In genomic region chrX:17780295-17780694, dm6 we compare ENCODE assay signal across 3 fruit fly cellular contexts.
TF ChIP-seq lines count a peak whose summit lies in the region.

No protein-coding gene starts in this region.

- no peak for TF ChIP-seq CTCF in whole organism, embryonic (GFP tag; optimal IDR thresholded peaks at IDR 0.05; lab: Kevin White, UChicago)

TF ChIP-seq in whole organism, embryonic, 481 proteins besides CTCF, POLR2A, EP300 and RAD21 (continues in another document):
- peak; percentile 26; the same call in 1 of the 3 replicates for TF ChIP-seq zfh1 (GFP tag; IDR thresholded peaks at IDR 0.05; lab: Robert Waterston, UW)
- peak; percentile 47 for TF ChIP-seq CG33557 (GFP tag; optimal IDR thresholded peaks at IDR 0.05; lab: Kevin White, UChicago)
- peak; percentile 16 for TF ChIP-seq HHEX (GFP tag; optimal IDR thresholded peaks at IDR 0.05; lab: Kevin White, UChicago)
- peak; percentile 22 for TF ChIP-seq CG2875 (GFP tag; optimal IDR thresholded peaks at IDR 0.05; lab: Kevin White, UChicago)
- TF ChIP-seq Fer2 (tag; optimal IDR thresholded peaks at IDR 0.05; lab: Kevin White, UChicago): no peak
- TF ChIP-seq CG12071 (GFP tag; optimal IDR thresholded peaks at IDR 0.05; lab: Kevin White, UChicago): no peak
- TF ChIP-seq CG7556 (GFP tag; optimal IDR thresholded peaks at IDR 0.05; lab: Kevin White, UChicago): peak; percentile 37
- peak; percentile 71 for TF ChIP-seq CG10979 (tag; optimal IDR thresholded peaks at IDR 0.05; lab: Kevin White, UChicago)
- peak; percentile 58 for TF ChIP-seq CG17829 (tag; optimal IDR thresholded peaks at IDR 0.05; lab: Kevin White, UChicago)
- TF ChIP-seq gem (tag; optimal IDR thresholded peaks at IDR 0.05; lab: Kevin White, UChicago): peak; percentile 72
- TF ChIP-seq CG3726 (GFP tag; IDR thresholded peaks at IDR 0.05; lab: Robert Waterston, UW): no peak
- TF ChIP-seq trem (tag; optimal IDR thresholded peaks at IDR 0.05; lab: Kevin White, UChicago): peak; percentile 30
- TF ChIP-seq CG2712 (tag; optimal IDR thresholded peaks at IDR 0.05; lab: Kevin White, UChicago): peak; percentile 74
- peak; percentile 88 for TF ChIP-seq Ets65A (GFP tag; lab: Kevin White, UChicago)
- TF ChIP-seq sc (optimal IDR thresholded peaks at IDR 0.05; lab: Kevin White, UChicago): no peak
- TF ChIP-seq sc (GFP tag; optimal IDR thresholded peaks at IDR 0.05; lab: Kevin White, UChicago): peak; percentile 3
- TF ChIP-seq Med (GFP tag; lab: Kevin White, UChicago): peak; percentile 64
- TF ChIP-seq CG8924 (tag; optimal IDR thresholded peaks at IDR 0.05; lab: Kevin White, UChicago): peak; percentile 53
- 0 out of 2 replicates have a peak, but pooled peaks have one; percentile 18 for TF ChIP-seq CG4730 (GFP tag; IDR thresholded peaks at IDR 0.05; lab: Robert Waterston, UW)
- TF ChIP-seq CG16863 (GFP tag; optimal IDR thresholded peaks at IDR 0.05; lab: Kevin White, UChicago): peak; percentile 17
- no peak for TF ChIP-seq Meics (GFP tag; optimal IDR thresholded peaks at IDR 0.05; lab: Kevin White, UChicago)
- peak; percentile 95 for TF ChIP-seq CG10274 (GFP tag; optimal IDR thresholded peaks at IDR 0.05; lab: Kevin White, UChicago)
- 0 out of 3 replicates have a peak, but pooled peaks have one; percentile 13 for TF ChIP-seq CG7357 (GFP tag; IDR thresholded peaks at IDR 0.05; lab: Robert Waterston, UW)
- TF ChIP-seq CG3065 (GFP tag; optimal IDR thresholded peaks at IDR 0.05; lab: Kevin White, UChicago): no peak
- no peak for TF ChIP-seq CG15601 (tag; optimal IDR thresholded peaks at IDR 0.05; lab: Kevin White, UChicago)
- TF ChIP-seq CG12236 (GFP tag; optimal IDR thresholded peaks at IDR 0.05; lab: Kevin White, UChicago): peak; percentile 27
- peak; percentile 70 for TF ChIP-seq phol (tag; optimal IDR thresholded peaks at IDR 0.05; lab: Kevin White, UChicago)
- peak; percentile 11 for TF ChIP-seq CG1602 (GFP tag; optimal IDR thresholded peaks at IDR 0.05; lab: Kevin White, UChicago)
- peak; percentile 27 for TF ChIP-seq ATbp (GFP tag; optimal IDR thresholded peaks at IDR 0.05; lab: Kevin White, UChicago)
- no peak for TF ChIP-seq gsb (GFP tag; IDR thresholded peaks at IDR 0.05; lab: Robert Waterston, UW)
- TF ChIP-seq ap (GFP tag; IDR thresholded peaks at IDR 0.05; lab: Robert Waterston, UW): no peak

TF ChIP-seq in whole organism, prepupa, 60 proteins besides CTCF, POLR2A, EP300 and RAD21:
- peak; percentile 47 for TF ChIP-seq CG6808 (GFP tag; optimal IDR thresholded peaks at IDR 0.05; lab: Kevin White, UChicago)
- peak; percentile 33 for TF ChIP-seq dsx (GFP tag; optimal IDR thresholded peaks at IDR 0.05; lab: Kevin White, UChicago; ENCODE audit: poor library complexity, severe bottlenecking)
- no peak for TF ChIP-seq Blimp-1 (GFP tag; optimal IDR thresholded peaks at IDR 0.05; lab: Kevin White, UChicago)
- TF ChIP-seq OdsH (GFP tag; optimal IDR thresholded peaks at IDR 0.05; lab: Kevin White, UChicago): peak; percentile 45
- TF ChIP-seq CG3032 (tag; optimal IDR thresholded peaks at IDR 0.05; lab: Kevin White, UChicago): peak; percentile 49
- TF ChIP-seq Ets96B (tag; optimal IDR thresholded peaks at IDR 0.05; lab: Kevin White, UChicago): peak; percentile 45
- peak; percentile 64 for TF ChIP-seq Eip78C (GFP tag; lab: Kevin White, UChicago)
- TF ChIP-seq ss (GFP tag; optimal IDR thresholded peaks at IDR 0.05; lab: Kevin White, UChicago): peak in 1 of 2 experiments; percentile 25
- no peak for TF ChIP-seq spab (GFP tag; optimal IDR thresholded peaks at IDR 0.05; lab: Kevin White, UChicago)
- no peak for TF ChIP-seq CG7368 (GFP tag; optimal IDR thresholded peaks at IDR 0.05; lab: Kevin White, UChicago)
- TF ChIP-seq CG10669 (GFP tag; optimal IDR thresholded peaks at IDR 0.05; lab: Kevin White, UChicago): peak; percentile 51
TF ChIP-seq in whole organism, prepupa: peak in this region for 8.

TF ChIP-seq in whole organism, pupa, 21 proteins besides CTCF, POLR2A, EP300 and RAD21:
- no peak for TF ChIP-seq CG32121 (GFP tag; IDR thresholded peaks at IDR 0.05; lab: Robert Waterston, UW)
- TF ChIP-seq Snoo (tag; optimal IDR thresholded peaks at IDR 0.05; lab: Kevin White, UChicago): no peak
- TF ChIP-seq CG10348 (GFP tag; IDR thresholded peaks at IDR 0.05; lab: Robert Waterston, UW): no peak
- TF ChIP-seq CG34367 (tag; optimal IDR thresholded peaks at IDR 0.05; lab: Kevin White, UChicago): peak; percentile 2
- no peak for TF ChIP-seq CG12605 (GFP tag; IDR thresholded peaks at IDR 0.05; lab: Robert Waterston, UW)
- TF ChIP-seq CG14655 (GFP tag; optimal IDR thresholded peaks at IDR 0.05; lab: Kevin White, UChicago): no peak
- TF ChIP-seq CG13204 (GFP tag; optimal IDR thresholded peaks at IDR 0.05; lab: Kevin White, UChicago): no peak
- TF ChIP-seq CG9948 (tag; optimal IDR thresholded peaks at IDR 0.05; lab: Kevin White, UChicago): no peak
- TF ChIP-seq CG8301 (tag; optimal IDR thresholded peaks at IDR 0.05; lab: Kevin White, UChicago): no peak
- no peak for TF ChIP-seq Ets98B (GFP tag; IDR thresholded peaks at IDR 0.05; lab: Robert Waterston, UW)
- peak; percentile 65 for TF ChIP-seq CG8159 (tag; optimal IDR thresholded peaks at IDR 0.05; lab: Kevin White, UChicago)
- peak; percentile 10 for TF ChIP-seq CG17806 (tag; optimal IDR thresholded peaks at IDR 0.05; lab: Kevin White, UChicago)
- peak; percentile 52 for TF ChIP-seq CG15710 (tag; optimal IDR thresholded peaks at IDR 0.05; lab: Kevin White, UChicago)
- no peak for TF ChIP-seq CG4496 (GFP tag; IDR thresholded peaks at IDR 0.05; lab: Robert Waterston, UW)
TF ChIP-seq in whole organism, pupa: peak in this region for 4.

Comparison
In these comparisons a context has a peak if more than half of its experiments do, and no peak if none do; other contexts are left out.
1. Of the 7 proteins assayed by ChIP-seq in both whole organism, embryonic and whole organism, prepupa: peak only in whole organism, embryonic: Blimp-1 and Sox102F; only in whole organism, prepupa: none; in both: none; in neither: 5.